Fruit fly (Drosophila melanogaster): ENCODE data around the gene CG31381.

- no peak for TF ChIP-seq Dll (optimal IDR thresholded peaks at IDR 0.05)
- no peak for TF ChIP-seq CG8478 (optimal IDR thresholded peaks at IDR 0.05)
- TF ChIP-seq usp (GFP tag; optimal IDR thresholded peaks at IDR 0.05) = no peak
- TF ChIP-seq pan (optimal IDR thresholded peaks at IDR 0.05) = no peak
- TF ChIP-seq psq (optimal IDR thresholded peaks at IDR 0.05) = no peak
These were observed 41.2 kb downstream of the CG31381 start, which contains the start of the genes PIG-S, sud1 and CG11168 for dm6 chr3R:24917814-24918636.
